Worm (Caenorhabditis elegans) whole organism, L4 larva: Measurements from ENCODE around the gene Y43F8C.15.
"Not testable (repeated sequence)": the region's sequence is repeated elsewhere in the genome, so short reads cannot be mapped to it uniquely, and the experiment has no call there.

ENCODE experiments used
- F26F4.8 ChIP-seq: fragments of 200-800 bp; sonication (Bioruptor generic); conservative IDR thresholded peaks from 2 replicates; pipeline ENCODE4 v1.3.6; 2022; ENCODE audit warnings: missing genetic modification characterization, missing compliant biosample characterization
- F44E2.7 ChIP-seq: fragments of 200-800 bp; sonication (Bioruptor generic); IDR thresholded peaks from 2 replicates; pipeline ENCODE4 v2.1.2; 2022; ENCODE audit warnings: missing genetic modification characterization, missing compliant biosample characterization
- F49E8.2 ChIP-seq: sonication (generic microtip); optimal IDR thresholded peaks from 2 replicates; lab custom pipeline; 2016; ENCODE audit warnings: missing compliant biosample characterization, mild to moderate bottlenecking, missing genetic modification characterization, borderline replicate concordance
- R02D3.7 ChIP-seq: fragments of 150-350 bp; sonication (generic microtip); optimal IDR thresholded peaks from 3 replicates; lab custom pipeline; 2014; ENCODE audit warnings: missing biosample characterization, missing genetic modification characterization
- T20F7.1 ChIP-seq: fragments of 200-800 bp; sonication (Bioruptor generic); optimal IDR thresholded peaks from 2 replicates; lab custom pipeline; 2018; ENCODE audit warnings: mild to moderate bottlenecking, missing genetic modification characterization, missing compliant biosample characterization
- aha-1 ChIP-seq: fragments of 150-350 bp; peaks from one replicate; lab custom pipeline; 2014; ENCODE audit warnings: missing biosample characterization, missing genetic modification characterization
- cey-2 ChIP-seq: sonication (generic microtip); optimal IDR thresholded peaks from 3 replicates; lab custom pipeline; 2017; ENCODE audit warnings: missing genetic modification characterization, mild to moderate bottlenecking, missing compliant biosample characterization, antibody characterized with exemption, borderline replicate concordance; ENCODE audit not compliant: insufficient read depth
- ctbp-1 ChIP-seq: fragments of 200-800 bp; sonication (Bioruptor generic); IDR thresholded peaks from 2 replicates; pipeline ENCODE4 v1.3.6; 2022; ENCODE audit warnings: missing genetic modification reagents, missing genetic modification characterization, missing compliant biosample characterization
- daf-16 ChIP-seq, 3 experiments: sonication (generic microtip); optimal IDR thresholded peaks; 2 replicates each; lab custom pipeline; 2016 to 2017; ENCODE audit warnings: missing genetic modification characterization in 3 of 3, missing genetic modification reagents in 3 of 3, mild to moderate bottlenecking in 2 of 3, missing compliant biosample characterization in 2 of 3, missing biosample characterization in 1 of 3, moderate library complexity in 1 of 3
- dmd-6 ChIP-seq: fragments of 200-800 bp; sonication (Bioruptor generic); IDR thresholded peaks from 2 replicates; pipeline ENCODE4 v1.3.6; 2022; ENCODE audit warnings: missing genetic modification reagents, missing genetic modification characterization, missing compliant biosample characterization
- dpl-1 ChIP-seq: fragments of 150-350 bp; optimal IDR thresholded peaks from 2 replicates; lab custom pipeline; 2014; ENCODE audit warnings: missing biosample characterization, missing genetic modification reagents, missing genetic modification characterization
- duxl-1 ChIP-seq: sonication (generic microtip); optimal IDR thresholded peaks from 2 replicates; lab custom pipeline; 2016; ENCODE audit warnings: mild to moderate bottlenecking, missing genetic modification characterization, moderate library complexity, missing compliant biosample characterization; ENCODE audit not compliant: poor library complexity
- dve-1 ChIP-seq: sonication (generic microtip); optimal IDR thresholded peaks from 2 replicates; lab custom pipeline; 2017; ENCODE audit warnings: antibody characterized with exemption, mild to moderate bottlenecking, missing genetic modification characterization, missing compliant biosample characterization; ENCODE audit not compliant: insufficient read depth
- fos-1 ChIP-seq: fragments of 150-350 bp; optimal IDR thresholded peaks from 2 replicates; lab custom pipeline; 2014; ENCODE audit warnings: missing biosample characterization, missing genetic modification characterization
- gei-8 ChIP-seq: fragments of 200-800 bp; sonication (Bioruptor generic); optimal IDR thresholded peaks from 2 replicates; lab custom pipeline; 2018; ENCODE audit warnings: mild to moderate bottlenecking, missing genetic modification characterization, missing compliant biosample characterization
- hlh-11 ChIP-seq: fragments of 200-800 bp; sonication (Bioruptor generic); optimal IDR thresholded peaks from 2 replicates; lab custom pipeline; 2018; ENCODE audit warnings: mild to moderate bottlenecking, missing genetic modification characterization, missing compliant biosample characterization
- jun-1 ChIP-seq: fragments of 150-350 bp; optimal IDR thresholded peaks from 2 replicates; lab custom pipeline; 2014; ENCODE audit warnings: missing biosample characterization, missing genetic modification reagents, missing genetic modification characterization
- lim-7 ChIP-seq: fragments of 200-800 bp; sonication (Bioruptor generic); IDR thresholded peaks from 2 replicates; pipeline ENCODE4 v1.3.6; 2022; ENCODE audit warnings: missing genetic modification characterization, missing compliant biosample characterization
- lin-1 ChIP-seq: fragments of 200-800 bp; sonication (Bioruptor generic); IDR thresholded peaks from 2 replicates; pipeline ENCODE4 v1.3.6; 2022; ENCODE audit warnings: missing genetic modification reagents, missing genetic modification characterization, missing compliant biosample characterization
- lin-39 ChIP-seq: fragments of 150-350 bp; optimal IDR thresholded peaks from 2 replicates; lab custom pipeline; 2014; ENCODE audit warnings: missing biosample characterization, missing genetic modification reagents, missing genetic modification characterization
- lsy-2 ChIP-seq, 2 experiments: fragments of 150-350 bp in 1 of 2; sonication (generic microtip) in 1 of 2; optimal IDR thresholded peaks; 2 replicates each; lab custom pipeline; 2014 to 2017; ENCODE audit warnings: missing biosample characterization in 2 of 2, missing genetic modification characterization in 2 of 2
- mdt-29 ChIP-seq: fragments of 200-800 bp; sonication (Bioruptor generic); IDR thresholded peaks from 2 replicates; pipeline ENCODE4 v1.3.6; 2022; ENCODE audit warnings: missing genetic modification reagents, missing genetic modification characterization, missing compliant biosample characterization
- mxl-3 ChIP-seq: fragments of 200-800 bp; sonication (Bioruptor generic); optimal IDR thresholded peaks from 2 replicates; lab custom pipeline; 2018; ENCODE audit warnings: mild to moderate bottlenecking, missing genetic modification characterization, missing compliant biosample characterization
- nhr-10 ChIP-seq: fragments of 150-350 bp; optimal IDR thresholded peaks from 2 replicates; lab custom pipeline; 2014; ENCODE audit warnings: missing biosample characterization, missing genetic modification characterization
- nhr-11 ChIP-seq: fragments of 150-350 bp; optimal IDR thresholded peaks from 2 replicates; lab custom pipeline; 2014; ENCODE audit warnings: missing biosample characterization, missing genetic modification characterization
- nhr-237 ChIP-seq: sonication (generic microtip); optimal IDR thresholded peaks from 2 replicates; lab custom pipeline; 2017; ENCODE audit warnings: missing biosample characterization, missing genetic modification characterization
- nhr-28 ChIP-seq: fragments of 150-350 bp; optimal IDR thresholded peaks from 2 replicates; lab custom pipeline; 2014; ENCODE audit warnings: missing biosample characterization, missing genetic modification characterization
- nhr-77 ChIP-seq: fragments of 150-350 bp; optimal IDR thresholded peaks from 2 replicates; lab custom pipeline; 2014; ENCODE audit warnings: missing biosample characterization, missing genetic modification characterization
- php-3 ChIP-seq: fragments of 200-800 bp; sonication (Bioruptor generic); IDR thresholded peaks from 2 replicates; pipeline ENCODE4 v1.3.6; 2022; ENCODE audit warnings: missing genetic modification reagents, missing genetic modification characterization, missing compliant biosample characterization
- pqm-1 ChIP-seq: sonication (generic microtip); optimal IDR thresholded peaks from 2 replicates; lab custom pipeline; 2017; ENCODE audit warnings: missing biosample characterization, missing genetic modification characterization
- set-16 ChIP-seq: fragments of 200-800 bp; sonication (Bioruptor generic); IDR thresholded peaks from 2 replicates; pipeline ENCODE4 v1.3.6; 2022; ENCODE audit warnings: missing genetic modification reagents, missing genetic modification characterization, missing compliant biosample characterization
- spr-3 ChIP-seq: fragments of 200-800 bp; sonication (Bioruptor generic); optimal IDR thresholded peaks from 2 replicates; lab custom pipeline; 2018; ENCODE audit warnings: mild to moderate bottlenecking, missing genetic modification characterization, missing compliant biosample characterization
- unc-62 ChIP-seq, 3 experiments: fragments of 150-350 bp in 1 of 3; sonication (generic microtip); optimal IDR thresholded peaks in 2 of 3; peaks in 1 of 3; 1 replicate in 1 of 3; 2 replicates in 2 of 3; lab custom pipeline; 2014 to 2017; ENCODE audit warnings: missing biosample characterization in 3 of 3, missing genetic modification characterization in 3 of 3, missing genetic modification reagents in 3 of 3, missing genotype in 1 of 3
- zfp-2 ChIP-seq: sonication (generic microtip); optimal IDR thresholded peaks from 2 replicates; lab custom pipeline; 2016; ENCODE audit warnings: mild to moderate bottlenecking, missing genetic modification characterization, missing compliant biosample characterization

Gene Y43F8C.15

ce11 chrV:19710514-19710913 is at the start of gene Y43F8C.15:
TSS of gene Y43F8C.15 (minus strand) at chrV:19710614.
- not testable (repeated sequence) for TF ChIP-seq lsy-2 (tag; optimal IDR thresholded peaks at IDR 0.05; lab: Kevin White, UChicago); spr-3 (GFP tag; lab: Kevin White, UChicago); aha-1 (tag; lab: Kevin White, UChicago)

- TF ChIP-seq set-16 (GFP tag; lab: Robert Waterston, UW) (peak; percentile 77), T20F7.1 (GFP tag; lab: Kevin White, UChicago) (no peak), aha-1 (tag; lab: Kevin White, UChicago) (peak; percentile 77), ctbp-1 (GFP tag; lab: Robert Waterston, UW) (no peak)
These were observed 48.9 kb upstream of the Y43F8C.15 start for ce11 chrV:19759282-19759681.

ce11 chrV:19756253-19756652 is 45.8 kb upstream of the Y43F8C.15 start, which contains the start of gene W04E12.9:
TSS of gene W04E12.9 (plus strand) at chrV:19756553.
- TF ChIP-seq mdt-29 (GFP tag; lab: Robert Waterston, UW) (no peak), cey-2 (tag; lab: Kevin White, UChicago) (no peak), duxl-1 (tag; lab: Kevin White, UChicago) (no peak), F49E8.2 (no peak), php-3 (GFP tag; lab: Robert Waterston, UW) (no peak), unc-62 (GFP tag; optimal IDR thresholded peaks at IDR 0.05 in 1 of 2; lab: Kevin White, UChicago) (no peak), unc-62 (tag; optimal IDR thresholded peaks at IDR 0.05; lab: Kevin White, UChicago) (no peak), dve-1 (tag; lab: Kevin White, UChicago) (no peak), nhr-11 (tag; lab: Kevin White, UChicago) (no peak), lim-7 (GFP tag; lab: Robert Waterston, UW) (no peak), nhr-10 (no peak), F26F4.8 (GFP tag; lab: Robert Waterston, UW) (no peak), gei-8 (GFP tag; lab: Kevin White, UChicago) (no peak), jun-1 (tag; lab: Kevin White, UChicago) (no peak), zfp-2 (tag; lab: Kevin White, UChicago) (no peak), R02D3.7 (tag; lab: Kevin White, UChicago) (no peak), lsy-2 (tag; optimal IDR thresholded peaks at IDR 0.05; lab: Kevin White, UChicago) (no peak), F44E2.7 (GFP tag; lab: Robert Waterston, UW) (no peak), dpl-1 (GFP tag; lab: Kevin White, UChicago) (no peak)

- TF ChIP-seq nhr-28 (tag; lab: Kevin White, UChicago) (peak; percentile 75), nhr-237 (tag; lab: Kevin White, UChicago) (no peak), nhr-77 (tag; lab: Kevin White, UChicago) (peak; percentile 25), mxl-3 (peak; percentile 89), daf-16 (GFP tag; optimal IDR thresholded peaks at IDR 0.05; lab: Kevin White, UChicago) (no peak), daf-16 (tag; optimal IDR thresholded peaks at IDR 0.05; lab: Kevin White, UChicago) (peak; percentile 51), lin-39 (tag; lab: Kevin White, UChicago) (no peak), dve-1 (tag; lab: Kevin White, UChicago) (peak; percentile 35), fos-1 (tag; lab: Kevin White, UChicago) (no peak), dmd-6 (GFP tag; lab: Robert Waterston, UW) (peak; percentile 95), php-3 (GFP tag; lab: Robert Waterston, UW) (peak; percentile 80), hlh-11 (tag; lab: Kevin White, UChicago) (peak; percentile 68), pqm-1 (tag; lab: Kevin White, UChicago) (peak; percentile 84), lin-1 (0 out of 2 replicates have a peak, but pooled peaks have one; percentile 14)
- TF ChIP-seq, all 104 proteins: peak for 10
These were observed 44.8 kb upstream of the Y43F8C.15 start, which contains the start of gene clec-50 for ce11 chrV:19755260-19755659. TSS of gene clec-50 (minus strand) at chrV:19755368.
